Worm (Caenorhabditis elegans): ENCODE measurements around the gene F23D12.3.

F23D12.3 gene

ce11 chrX:14460412-14460811 is 18.0 kb downstream of the F23D12.3 start, which contains the start of gene Y66C5A.2:
Gene Y66C5A.2 (plus strand): TSS chrX:14460712.
- TF ChIP-seq nhr-76 (tag; optimal IDR thresholded peaks at IDR 0.05) = no peak
- no peak for TF ChIP-seq aha-1 (tag)
- TF ChIP-seq snpc-4 (tag; optimal IDR thresholded peaks at IDR 0.05) = no peak
- no peak for TF ChIP-seq nhr-41 (GFP tag; IDR thresholded peaks at IDR 0.05)
- TF ChIP-seq lin-39 (tag; optimal IDR thresholded peaks at IDR 0.05) = no peak
- no peak for TF ChIP-seq ama-1 (optimal IDR thresholded peaks at IDR 0.05)
- TF ChIP-seq unc-39 (tag; optimal IDR thresholded peaks at IDR 0.05) = no peak
- no peak for TF ChIP-seq hlh-30 (tag; optimal IDR thresholded peaks at IDR 0.05; ENCODE audit: insufficient read depth)
- no peak for TF ChIP-seq ztf-11 (tag; optimal IDR thresholded peaks at IDR 0.05)
- no peak for TF ChIP-seq ztf-7 (tag; optimal IDR thresholded peaks at IDR 0.05)
- TF ChIP-seq set-16 (GFP tag; IDR thresholded peaks at IDR 0.05) = no peak
- no peak for TF ChIP-seq php-3 (GFP tag; IDR thresholded peaks at IDR 0.05)

DNA sequence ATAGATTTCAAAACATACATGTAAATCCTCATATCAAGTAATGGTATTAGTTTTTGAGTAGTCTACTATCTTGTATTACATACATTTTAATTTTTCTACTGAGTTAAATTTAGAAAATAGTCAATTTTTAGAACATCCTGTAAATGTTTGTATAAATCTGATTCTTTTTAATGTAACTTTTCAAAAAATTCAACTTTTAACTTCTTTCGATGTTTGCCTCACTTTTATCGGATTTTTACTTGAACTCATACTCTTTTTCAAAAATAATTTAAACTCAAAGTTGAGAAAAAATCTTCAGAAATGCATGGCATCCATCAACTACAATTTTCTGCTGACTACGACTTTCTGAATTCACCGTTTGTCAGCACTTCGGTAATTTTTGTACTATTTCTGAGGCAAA is 22.1 kb downstream of the F23D12.3 start, which contains the start of gene M163.7:
Gene M163.7, plus strand, starts transcription at position 301 of the 400 bp plus-strand sequence.
- TF ChIP-seq dpl-1 (GFP tag; optimal IDR thresholded peaks at IDR 0.05) = no peak
- TF ChIP-seq lin-38 (GFP tag; IDR thresholded peaks at IDR 0.05) = no peak
- TF ChIP-seq ceh-32 (tag; optimal IDR thresholded peaks at IDR 0.05; ENCODE audit: poor library complexity) = no peak
- TF ChIP-seq R02D3.7 (tag; optimal IDR thresholded peaks at IDR 0.05) = no peak

DNA sequence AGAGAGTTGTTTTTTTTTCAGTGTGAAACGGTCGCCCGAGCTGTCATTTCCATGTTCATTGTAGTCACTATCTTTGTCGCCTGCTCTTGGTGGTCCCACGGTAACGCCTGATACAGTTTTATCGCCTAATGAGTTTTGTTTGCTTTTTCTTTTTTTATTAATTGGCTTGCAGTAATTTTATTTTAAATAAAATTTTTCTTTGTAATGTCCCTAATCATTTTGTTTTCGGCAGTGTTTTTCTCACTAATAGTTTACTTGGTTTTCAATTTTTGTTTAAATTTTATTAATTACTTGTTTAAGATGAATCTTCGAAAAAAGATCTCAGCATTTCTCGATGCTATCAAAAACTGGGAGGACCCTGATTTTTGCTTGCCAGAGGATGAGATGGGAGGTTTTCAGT is 23.2 kb downstream of the F23D12.3 start, which contains the start of gene M163.22:
Gene M163.22, plus strand, starts transcription at position 301 of the 400 bp plus-strand sequence.
- no peak for TF ChIP-seq dpl-1 (GFP tag; optimal IDR thresholded peaks at IDR 0.05)
- TF ChIP-seq T20F7.1 (GFP tag; optimal IDR thresholded peaks at IDR 0.05) = no peak
- no peak for TF ChIP-seq ZK337.2 (GFP tag; IDR thresholded peaks at IDR 0.05)
- no peak for TF ChIP-seq ceh-32 (tag; optimal IDR thresholded peaks at IDR 0.05; ENCODE audit: poor library complexity)
- TF ChIP-seq nhr-237 (tag; optimal IDR thresholded peaks at IDR 0.05) = no peak
- TF ChIP-seq F37D6.2 (tag; optimal IDR thresholded peaks at IDR 0.05) = no peak

DNA sequence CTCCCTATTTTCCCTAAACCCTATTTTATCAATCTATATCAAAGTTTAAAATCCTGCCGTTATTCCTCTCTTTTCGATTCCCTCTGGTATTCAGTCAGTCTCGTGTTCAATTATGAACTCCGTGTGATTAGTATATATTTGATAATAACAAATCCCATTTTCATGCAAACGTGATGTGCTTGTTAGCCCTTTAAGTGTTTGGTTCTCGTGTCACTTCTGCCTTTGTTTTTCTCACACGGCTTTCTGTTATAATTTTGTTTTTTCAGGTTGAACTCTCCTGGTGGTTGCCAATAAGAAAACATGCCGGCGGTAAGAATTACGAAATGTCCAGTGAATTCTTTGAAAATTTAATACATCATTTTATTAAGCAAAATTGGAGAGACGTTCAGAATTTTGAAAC is 24.1 kb downstream of the F23D12.3 start, which contains the start of gene M163.21:
Gene M163.21, plus strand, starts transcription at position 301 of the 400 bp plus-strand sequence.
- TF ChIP-seq spr-3 (GFP tag; optimal IDR thresholded peaks at IDR 0.05) (no peak), snpc-1.2 (GFP tag; IDR thresholded peaks at IDR 0.05) (no peak), Y105C5A.15 (GFP tag; IDR thresholded peaks at IDR 0.05) (no peak), hif-1 (tag; optimal IDR thresholded peaks at IDR 0.05) (no peak), T20F7.1 (GFP tag; optimal IDR thresholded peaks at IDR 0.05) (no peak), jun-1 (tag; optimal IDR thresholded peaks at IDR 0.05) (no peak), ZK337.2 (GFP tag; IDR thresholded peaks at IDR 0.05) (no peak), fkh-10 (GFP tag; optimal IDR thresholded peaks at IDR 0.05) (no peak), ama-1 (optimal IDR thresholded peaks at IDR 0.05) (no peak), ztf-11 (tag; optimal IDR thresholded peaks at IDR 0.05) (no peak), pqm-1 (tag; optimal IDR thresholded peaks at IDR 0.05) (no peak), ces-1 (GFP tag; optimal IDR thresholded peaks at IDR 0.05) (no peak)

DNA sequence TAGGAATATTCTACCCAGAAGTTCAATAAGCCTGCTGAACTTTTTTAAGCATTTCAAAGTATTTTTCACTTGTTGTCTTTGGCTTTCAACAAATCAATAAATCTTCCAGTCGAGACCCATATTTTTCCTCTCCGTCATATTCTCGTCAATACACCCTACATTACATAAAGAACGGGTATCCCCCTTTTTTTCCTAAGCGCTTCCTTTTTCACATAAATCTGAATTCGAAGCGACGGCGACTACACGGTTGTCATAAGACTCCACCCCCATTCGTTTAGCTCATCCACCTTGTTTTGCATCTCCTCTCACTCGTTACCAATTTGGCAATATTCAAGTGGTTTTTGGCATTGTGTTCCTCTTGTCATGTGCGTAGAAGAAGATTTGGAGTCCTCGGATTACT is 26.9 kb downstream of the F23D12.3 start, which contains the start of gene M163.9:
Gene M163.9, plus strand, starts transcription at position 301 of the 400 bp plus-strand sequence.
- TF ChIP-seq dmd-6 (GFP tag; IDR thresholded peaks at IDR 0.05) (no peak), R02D3.7 (tag; optimal IDR thresholded peaks at IDR 0.05) (no peak), Y75B8A.6 (GFP tag; IDR thresholded peaks at IDR 0.05) (no peak), ZK337.2 (GFP tag; IDR thresholded peaks at IDR 0.05) (no peak), ceh-82 (tag; optimal IDR thresholded peaks at IDR 0.05) (no peak), ZK546.5 (tag; optimal IDR thresholded peaks at IDR 0.05) (no peak), gei-8 (GFP tag; optimal IDR thresholded peaks at IDR 0.05) (no peak), ceh-20 (GFP tag; IDR thresholded peaks at IDR 0.05) (no peak), ztf-7 (tag; optimal IDR thresholded peaks at IDR 0.05) (no peak), T20F7.1 (GFP tag; optimal IDR thresholded peaks at IDR 0.05) (no peak), hif-1 (tag; optimal IDR thresholded peaks at IDR 0.05) (no peak), lin-15B (tag; optimal IDR thresholded peaks at IDR 0.05) (no peak), php-3 (GFP tag; IDR thresholded peaks at IDR 0.05) (no peak), daf-16 (GFP tag; optimal IDR thresholded peaks at IDR 0.05) (no peak), daf-16 (tag; optimal IDR thresholded peaks at IDR 0.05) (no peak), mxl-2 (GFP tag; conservative IDR thresholded peaks at IDR 0.05) (no peak), unc-130 (GFP tag; optimal IDR thresholded peaks at IDR 0.05) (no peak), nhr-25 (tag; optimal IDR thresholded peaks at IDR 0.05; ENCODE audit: borderline replicate concordance, insufficient read depth) (no peak), ztf-11 (tag; optimal IDR thresholded peaks at IDR 0.05) (no peak)
